Fruit fly (Drosophila melanogaster) whole organism, wandering third instar larva: ENCODE results near the gene BtbVII.

Source experiments
- CG32264 ChIP-seq: fragments of 200-800 bp; sonication (Bioruptor generic); optimal IDR thresholded peaks from 2 replicates; lab custom pipeline; 2016; ENCODE audit warnings: missing biosample characterization, missing genetic modification characterization
- GATAd ChIP-seq: sonication (Bioruptor generic); optimal IDR thresholded peaks from 2 replicates; lab custom pipeline; 2016; ENCODE audit warnings: missing biosample characterization, missing genetic modification characterization
- Hr78 ChIP-seq: fragments of >200 bp; optimal IDR thresholded peaks from 2 replicates; lab custom pipeline; 2017; ENCODE audit warnings: missing biosample characterization, missing genetic modification characterization
- Hr83 ChIP-seq: fragments of 200-300 bp; sonication (Bioruptor generic); optimal IDR thresholded peaks from 2 replicates; lab custom pipeline; 2016; ENCODE audit warnings: missing biosample characterization, mild to moderate bottlenecking, missing genetic modification characterization, moderate library complexity; ENCODE audit not compliant: poor library complexity, severe bottlenecking
- Sp1 ChIP-seq: fragments of 200-800 bp; sonication (Bioruptor generic); optimal IDR thresholded peaks from 3 replicates; lab custom pipeline; 2019; ENCODE audit warnings: missing biosample characterization, mild to moderate bottlenecking, missing genetic modification characterization, moderate library complexity
- br ChIP-seq: fragments of 200-800 bp; sonication (Bioruptor generic); optimal IDR thresholded peaks from 2 replicates; lab custom pipeline; 2016; ENCODE audit warnings: missing biosample characterization, missing genetic modification characterization
- foxo ChIP-seq, 2 experiments: fragments of 200-800 bp; sonication (Bioruptor generic); optimal IDR thresholded peaks; 2 replicates in 1 of 2; 3 replicates in 1 of 2; lab custom pipeline; 2016 to 2017; ENCODE audit warnings: missing biosample characterization in 2 of 2, missing genetic modification characterization in 2 of 2

DNA sequence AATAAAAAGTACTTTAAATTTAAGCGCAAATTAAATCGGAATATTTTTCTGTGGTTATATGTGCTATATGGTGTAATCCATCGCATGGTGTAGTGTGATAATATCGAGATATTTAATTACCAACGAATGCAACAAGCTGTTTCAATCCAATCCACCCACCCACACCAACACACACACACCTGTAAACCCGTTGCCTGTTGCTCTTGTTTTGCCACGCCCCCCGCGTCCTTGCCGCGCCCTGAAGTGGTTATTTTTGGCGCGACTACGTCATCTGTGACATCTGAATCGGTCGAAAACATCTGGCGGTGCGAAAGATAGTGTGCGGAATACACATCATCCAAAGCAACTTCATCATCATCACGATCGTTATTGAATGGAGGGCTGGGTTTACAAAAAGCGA, 17.0 kb downstream of the BtbVII start:
- TF ChIP-seq GATAd (no peak), br (GFP tag; lab: Kevin White, UChicago) (no peak), CG32264 (no peak), Hr78 (GFP tag; lab: Kevin White, UChicago) (no peak), Sp1 (GFP tag; lab: Kevin White, UChicago) (no peak), foxo (GFP tag; optimal IDR thresholded peaks at IDR 0.05; lab: Kevin White, UChicago) (no peak), Hr83 (no peak)
